Worm (Caenorhabditis elegans) whole organism, early embryonic: ENCODE data around the gene T16G12.13.

Experiments
- F13C5.2 ChIP-seq: sonication (generic microtip); optimal IDR thresholded peaks from 2 replicates; lab custom pipeline; 2017; ENCODE audit warnings: mild to moderate bottlenecking, missing genetic modification characterization, inconsistent platforms, missing compliant biosample characterization
- aly-1 ChIP-seq: sonication (generic microtip); optimal IDR thresholded peaks from 2 replicates; lab custom pipeline; 2016; ENCODE audit warnings: missing genetic modification characterization, missing compliant biosample characterization
- ama-1 ChIP-seq: fragments of 150-350 bp; optimal IDR thresholded peaks from 2 replicates; lab custom pipeline; 2014
- ceh-13 ChIP-seq: fragments of 200-800 bp; sonication (Bioruptor generic); optimal IDR thresholded peaks from 2 replicates; lab custom pipeline; 2018; ENCODE audit warnings: mild to moderate bottlenecking, missing genetic modification characterization, missing compliant biosample characterization
- ceh-36 ChIP-seq: sonication (generic microtip); optimal IDR thresholded peaks from 2 replicates; lab custom pipeline; 2016; ENCODE audit warnings: missing genetic modification characterization, inconsistent platforms, missing compliant biosample characterization
- ets-7 ChIP-seq: sonication (generic microtip); optimal IDR thresholded peaks from 2 replicates; lab custom pipeline; 2016; ENCODE audit warnings: missing genotype, missing genetic modification characterization, missing compliant biosample characterization
- flt-1 ChIP-seq: fragments of 200-800 bp; sonication (Bioruptor generic); IDR thresholded peaks from 2 replicates; pipeline ENCODE4 v1.3.6; 2022; ENCODE audit warnings: missing genetic modification characterization, missing compliant biosample characterization
- hmg-4 ChIP-seq: fragments of 200-800 bp; sonication (Bioruptor generic); optimal IDR thresholded peaks from 2 replicates; lab custom pipeline; 2018; ENCODE audit warnings: mild to moderate bottlenecking, missing genetic modification characterization, missing compliant biosample characterization
- hnd-1 ChIP-seq: sonication (generic microtip); optimal IDR thresholded peaks from 2 replicates; lab custom pipeline; 2016; ENCODE audit warnings: missing genetic modification characterization, missing compliant biosample characterization
- pes-1 ChIP-seq: fragments of 200-800 bp; sonication (Bioruptor generic); IDR thresholded peaks from 2 replicates; pipeline ENCODE4 v1.3.6; 2022; ENCODE audit warnings: missing genetic modification reagents, missing genetic modification characterization, missing compliant biosample characterization
- tbx-11 ChIP-seq: fragments of 200-800 bp; sonication (Bioruptor generic); IDR thresholded peaks from 2 replicates; pipeline ENCODE4 v1.3.6; 2022; ENCODE audit warnings: missing genetic modification characterization, missing compliant biosample characterization
- tbx-37 ChIP-seq: fragments of 200-800 bp; sonication (Bioruptor generic); conservative IDR thresholded peaks from 2 replicates; pipeline ENCODE4 v1.3.6; 2022; ENCODE audit warnings: missing genetic modification reagents, missing genetic modification characterization, missing compliant biosample characterization
- tra-4 ChIP-seq: sonication (generic microtip); optimal IDR thresholded peaks from 2 replicates; lab custom pipeline; 2017; ENCODE audit warnings: missing genetic modification characterization, missing compliant biosample characterization

- TF ChIP-seq ets-7 (no peak), flt-1 (GFP tag; lab: Robert Waterston, UW) (no peak), pes-1 (GFP tag; lab: Robert Waterston, UW) (no peak), ama-1 (lab: Kevin White, UChicago) (no peak), hnd-1 (no peak), aly-1 (tag; lab: Kevin White, UChicago) (no peak), tra-4 (no peak), tbx-37 (no peak), ceh-36 (tag; lab: Kevin White, UChicago) (no peak), F13C5.2 (no peak), hmg-4 (GFP tag; lab: Kevin White, UChicago) (no peak), tbx-11 (GFP tag; lab: Robert Waterston, UW) (no peak), ceh-13 (GFP tag; lab: Kevin White, UChicago) (no peak)
Observed at ce11 chrIII:10049682-10050081, 11.0 kb upstream of the T16G12.13 start, which contains the start of gene T16G12.1.
